Fruit fly (Drosophila melanogaster): Measurements from ENCODE around the gene CG9692.

The CG9692 gene

dm6 chr3L:16661167-16662109, 43.3 kb upstream of the CG9692 start, which contains the start of gene Baldspot (continued):
- TF ChIP-seq lmd (GFP tag; IDR thresholded peaks at IDR 0.05) (peak; percentile 79), amos (GFP tag; IDR thresholded peaks at IDR 0.05; ENCODE audit: partially characterized antibody) (peak; percentile 72; the same call in 1 of the 2 replicates), her (GFP tag; optimal IDR thresholded peaks at IDR 0.05) (peak; percentile 74), Sin3A (optimal IDR thresholded peaks at IDR 0.05) (peak; percentile 46), tap (tag; optimal IDR thresholded peaks at IDR 0.05) (peak; percentile 82), CG14050 (GFP tag; IDR thresholded peaks at IDR 0.05) (peak; percentile 40; the same call in 1 of the 3 replicates), jumu (GFP tag; optimal IDR thresholded peaks at IDR 0.05) (peak; percentile 68), Hr3 (GFP tag; optimal IDR thresholded peaks at IDR 0.05) (no peak), CG5180 (GFP tag; optimal IDR thresholded peaks at IDR 0.05) (peak; percentile 71), Stat92E (GFP tag; optimal IDR thresholded peaks at IDR 0.05) (peak in 1 of 3 experiments; percentile 82), CG3726 (GFP tag; IDR thresholded peaks at IDR 0.05) (no peak), HLH4C (GFP tag; IDR thresholded peaks at IDR 0.05; ENCODE audit: partially characterized antibody) (peak; percentile 56), Fer3 (tag; optimal IDR thresholded peaks at IDR 0.05) (peak; percentile 86), Tbp (GFP tag; optimal IDR thresholded peaks at IDR 0.05) (no peak), CG17912 (GFP tag; optimal IDR thresholded peaks at IDR 0.05) (no peak), HmgD (GFP tag; optimal IDR thresholded peaks at IDR 0.05) (peak; percentile 58), caup (GFP tag; optimal IDR thresholded peaks at IDR 0.05; ENCODE audit: severe bottlenecking) (peak; percentile 62), exex (tag; optimal IDR thresholded peaks at IDR 0.05) (peak; percentile 84), Camta (GFP tag; optimal IDR thresholded peaks at IDR 0.05) (peak; percentile 90), CG3163 (GFP tag; optimal IDR thresholded peaks at IDR 0.05) (peak; percentile 60), klu (GFP tag; IDR thresholded peaks at IDR 0.05) (peak; percentile 89), CG10267 (tag; optimal IDR thresholded peaks at IDR 0.05) (peak; percentile 85), mam (GFP tag; optimal IDR thresholded peaks at IDR 0.05) (peak; percentile 92), unc-4 (GFP tag; IDR thresholded peaks at IDR 0.05; ENCODE audit: partially characterized antibody) (peak; percentile 59; the same call in 1 of the 2 replicates), CG17829 (tag; optimal IDR thresholded peaks at IDR 0.05) (peak; percentile 68), CG6791 (GFP tag; IDR thresholded peaks at IDR 0.05; ENCODE audit: partially characterized antibody) (peak; percentile 75), CG17359 (tag; optimal IDR thresholded peaks at IDR 0.05) (peak; percentile 72), tgo (GFP tag; IDR thresholded peaks at IDR 0.05) (peak; percentile 48; the same call in 2 of the 3 replicates), Kr (GFP tag; optimal IDR thresholded peaks at IDR 0.05) (no peak), CG3407 (GFP tag; optimal IDR thresholded peaks at IDR 0.05) (peak; percentile 47), CG1024 (GFP tag; IDR thresholded peaks at IDR 0.05) (peak; percentile 20; the same call in 1 of the 2 replicates), CG1792 (GFP tag; optimal IDR thresholded peaks at IDR 0.05) (peak; percentile 68), H15 (GFP tag; IDR thresholded peaks at IDR 0.05) (no peak), Mad (GFP tag; optimal IDR thresholded peaks at IDR 0.05) (peak; percentile 23), Neu2 (GFP tag; optimal IDR thresholded peaks at IDR 0.05; ENCODE audit: borderline replicate concordance) (peak; percentile 73), nom (GFP tag; optimal IDR thresholded peaks at IDR 0.05) (peak; percentile 67), CG14860 (GFP tag; IDR thresholded peaks at IDR 0.05; ENCODE audit: partially characterized antibody) (peak; percentile 65), dimm (GFP tag; IDR thresholded peaks at IDR 0.05) (no peak), Bdp1 (GFP tag; optimal IDR thresholded peaks at IDR 0.05) (peak; percentile 59), Atf-2 (GFP tag; optimal IDR thresholded peaks at IDR 0.05) (peak; percentile 48), Lim3 (GFP tag; IDR thresholded peaks at IDR 0.05) (no peak), Fer1 (GFP tag; optimal IDR thresholded peaks at IDR 0.05) (peak; percentile 90), CG17568 (GFP tag; optimal IDR thresholded peaks at IDR 0.05) (peak; percentile 54), Med (GFP tag) (peak; percentile 96), ATbp (GFP tag; optimal IDR thresholded peaks at IDR 0.05) (peak; percentile 87), CG3281 (GFP tag; optimal IDR thresholded peaks at IDR 0.05) (peak; percentile 93), ERR (GFP tag; optimal IDR thresholded peaks at IDR 0.05) (peak; percentile 57)

All from whole organism, embryonic.